Worm (Caenorhabditis elegans) whole organism, midembryonic: ENCODE measurements around the gene C50E3.6.

Experiments used
- T22C8.4 ChIP-seq: fragments of 200-800 bp; sonication (Bioruptor generic); IDR thresholded peaks from 2 replicates; pipeline ENCODE4 v1.3.6; 2022; ENCODE audit warnings: missing genetic modification characterization, missing compliant biosample characterization
- flt-1 ChIP-seq: fragments of 200-800 bp; sonication (Bioruptor generic); IDR thresholded peaks from 2 replicates; pipeline ENCODE4 v1.3.6; 2022; ENCODE audit warnings: missing genetic modification characterization, missing compliant biosample characterization

DNA sequence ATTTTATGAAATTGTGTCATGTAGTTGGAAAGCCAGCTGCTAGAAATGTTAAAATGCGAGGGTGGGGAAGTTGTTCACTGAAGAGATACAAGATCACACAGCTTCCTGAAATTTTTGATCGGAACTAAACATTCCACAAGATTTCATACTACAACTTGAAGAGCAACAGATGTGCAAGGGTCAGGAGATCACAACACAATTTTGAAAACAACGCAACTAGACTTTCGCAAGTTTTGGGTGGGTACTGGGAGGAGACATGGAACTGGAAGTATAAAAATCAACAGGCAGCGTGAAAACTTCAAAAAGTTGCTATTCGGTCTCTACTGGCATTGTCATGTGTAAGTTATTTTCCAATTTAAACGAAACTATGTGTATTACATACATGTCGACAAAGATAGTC is 38.5 kb downstream of the C50E3.6 start, which contains the start of gene F19F10.3:
- TF ChIP-seq T22C8.4 = no peak
- no peak for TF ChIP-seq flt-1 (GFP tag; lab: Robert Waterston, UW)
